Fruit fly (Drosophila melanogaster) whole organism: ENCODE data around the gene CG11563.

Experiments used
- CG8478 ChIP-seq: fragments of >200 bp; optimal IDR thresholded peaks from 2 replicates; lab custom pipeline; 2018; ENCODE audit warnings: inconsistent platforms
- Dll ChIP-seq: fragments of >200 bp; optimal IDR thresholded peaks from 2 replicates; lab custom pipeline; 2017
- EcR ChIP-seq, 2 experiments: fragments of >200 bp; optimal IDR thresholded peaks; 2 replicates each; lab custom pipeline; 2017; ENCODE audit warnings: missing biosample characterization in 2 of 2, missing genetic modification characterization in 2 of 2, missing genetic modification reagents in 2 of 2
- pan ChIP-seq: fragments of >200 bp; optimal IDR thresholded peaks from 2 replicates; lab custom pipeline; 2017
- psq ChIP-seq: fragments of >200 bp; optimal IDR thresholded peaks from 2 replicates; lab custom pipeline; 2017
- usp ChIP-seq: fragments of >200 bp; optimal IDR thresholded peaks from 2 replicates; lab custom pipeline; 2017; ENCODE audit warnings: missing biosample characterization, missing genetic modification characterization, mixed read lengths

The CG11563 gene

DNA sequence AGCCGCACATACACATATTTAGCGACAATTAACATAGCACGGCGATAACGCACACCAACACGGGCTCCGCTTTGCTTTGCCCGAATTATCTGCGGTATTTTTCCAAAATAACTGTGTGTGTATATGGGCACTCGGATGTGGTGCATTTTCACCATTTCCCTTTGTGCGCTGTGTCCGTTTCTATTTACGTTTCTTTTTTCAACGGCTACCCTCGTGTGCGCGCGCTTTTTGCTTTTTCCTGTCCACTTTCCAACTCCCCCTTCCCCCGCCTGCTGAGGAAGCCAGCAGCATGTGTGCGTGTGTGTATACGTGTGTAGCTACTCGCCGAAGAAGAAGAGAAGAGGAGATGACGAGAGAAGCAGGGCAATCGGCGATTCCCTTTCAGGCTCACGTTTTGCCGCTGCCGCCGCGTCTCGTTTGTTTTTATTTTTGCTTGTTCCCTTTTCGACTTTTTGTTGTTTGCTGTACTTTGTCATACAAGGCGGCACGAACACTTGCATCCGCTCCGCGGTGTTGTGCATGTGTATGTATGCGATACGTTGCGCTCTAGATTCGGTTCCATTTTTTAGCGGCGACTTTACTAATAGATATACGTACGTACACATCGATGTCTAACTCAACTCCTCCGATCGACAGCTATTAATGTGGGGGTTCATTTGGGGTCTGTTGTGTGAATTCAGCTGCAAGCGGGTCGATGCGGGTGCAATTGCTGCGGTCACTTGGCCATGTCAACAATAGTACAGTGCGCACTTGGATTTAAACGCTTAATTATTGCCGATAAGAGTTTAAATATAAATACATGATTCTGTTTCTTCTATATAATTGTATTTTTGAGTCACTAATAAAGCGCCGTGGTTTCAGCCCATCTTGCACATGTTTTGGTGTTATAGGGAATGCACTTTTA is 11.5 kb downstream of the CG11563 start:
- TF ChIP-seq psq = peak; percentile 60
- TF ChIP-seq pan (lab: Kevin White, UChicago) = no peak
- no peak for TF ChIP-seq EcR (GFP tag; optimal IDR thresholded peaks at IDR 0.05; lab: Kevin White, UChicago)
- TF ChIP-seq CG8478 (lab: Kevin White, UChicago) = peak; percentile 68
- no peak for TF ChIP-seq usp (GFP tag; lab: Kevin White, UChicago)
- no peak for TF ChIP-seq Dll (lab: Kevin White, UChicago)

DNA sequence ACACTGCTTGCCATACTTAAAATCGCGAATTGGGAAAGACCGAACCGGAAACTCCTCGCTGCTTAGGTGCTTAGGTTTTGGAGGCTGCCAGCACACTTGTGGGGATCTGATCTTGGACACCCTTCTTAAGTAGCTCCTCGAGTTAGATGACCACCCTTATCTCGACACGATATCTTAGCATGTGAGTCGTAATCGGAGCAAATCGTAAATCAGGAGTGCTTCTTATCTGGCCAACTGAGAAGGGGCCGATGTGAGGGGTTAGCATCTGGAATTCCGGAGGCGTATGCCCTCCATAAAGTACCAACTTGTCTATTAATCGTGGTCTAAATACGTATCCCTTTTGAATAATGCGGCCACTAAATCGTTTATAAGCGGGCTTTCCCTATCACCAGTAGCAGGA is 17.8 kb downstream of the CG11563 start, which contains the start of gene salt:
Gene salt (minus strand): TSS at position 101 of the 400 bp plus-strand sequence.
- no peak for TF ChIP-seq Dll (lab: Kevin White, UChicago)
- no peak for TF ChIP-seq psq
- no peak for TF ChIP-seq EcR (GFP tag; optimal IDR thresholded peaks at IDR 0.05; lab: Kevin White, UChicago)
- no peak for TF ChIP-seq pan (lab: Kevin White, UChicago)
- no peak for TF ChIP-seq CG8478 (lab: Kevin White, UChicago)
- no peak for TF ChIP-seq usp (GFP tag; lab: Kevin White, UChicago)

DNA sequence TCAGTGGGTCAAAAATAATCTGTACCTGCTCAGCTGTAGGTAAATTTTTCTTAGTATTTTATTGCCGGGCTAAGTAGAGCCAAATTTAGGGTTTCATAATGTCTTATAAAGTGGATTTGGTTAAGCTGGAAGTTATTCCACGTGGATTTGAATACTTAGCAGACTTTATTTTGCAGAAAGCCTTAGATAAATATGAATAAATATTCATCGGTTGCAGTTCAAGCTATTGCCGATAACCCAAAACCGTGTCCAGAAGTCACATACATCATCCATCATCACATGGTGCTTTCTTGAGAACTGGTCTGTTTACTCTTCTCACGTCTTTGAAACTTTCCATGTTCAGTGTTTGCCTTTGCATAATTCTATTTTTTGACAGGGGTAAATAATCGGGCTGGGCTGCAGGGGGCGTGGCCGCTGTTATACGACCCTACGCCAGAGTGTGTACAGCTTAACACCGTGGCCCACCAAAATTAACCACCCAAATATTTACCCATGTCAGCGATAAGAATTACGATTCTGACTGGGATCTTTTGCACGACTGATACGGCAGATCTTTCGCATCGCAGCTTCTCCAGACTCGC is 21.8 kb downstream of the CG11563 start, which contains the start of gene CG2187:
Gene CG2187 (minus strand): TSS at position 51 of the 581 bp plus-strand sequence.
- TF ChIP-seq usp (GFP tag; lab: Kevin White, UChicago) = no peak
- TF ChIP-seq pan (lab: Kevin White, UChicago) = no peak
- no peak for TF ChIP-seq EcR (GFP tag; optimal IDR thresholded peaks at IDR 0.05; lab: Kevin White, UChicago)
- TF ChIP-seq Dll (lab: Kevin White, UChicago) = no peak
- no peak for TF ChIP-seq CG8478 (lab: Kevin White, UChicago)
- no peak for TF ChIP-seq psq

DNA sequence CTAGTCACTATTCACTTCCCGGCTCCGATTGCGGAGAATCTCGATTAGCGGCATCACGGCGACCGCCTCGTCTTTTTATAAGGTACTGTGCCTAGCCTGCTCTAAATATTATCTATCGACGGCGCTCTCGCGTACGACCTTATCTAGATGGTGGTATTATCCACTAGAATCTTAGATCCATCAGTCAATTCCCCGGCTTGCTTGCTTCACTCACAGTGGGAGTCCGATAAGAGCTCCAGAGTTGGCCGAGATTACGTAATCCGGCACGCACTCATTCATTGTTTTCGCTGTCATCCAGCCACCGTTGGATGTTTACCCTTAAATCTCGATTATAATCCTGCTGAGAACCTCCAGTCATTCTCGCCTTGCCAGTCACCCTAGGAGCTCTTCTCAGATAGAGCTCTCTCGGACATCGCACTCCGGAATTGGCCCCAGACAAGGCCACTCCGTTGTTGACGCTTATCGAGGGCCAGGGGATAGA is 24.7 kb downstream of the CG11563 start, which contains the start of gene Smvt:
Gene Smvt (minus strand): TSS at position 51 of the 481 bp plus-strand sequence.
- TF ChIP-seq EcR (GFP tag; optimal IDR thresholded peaks at IDR 0.05; lab: Kevin White, UChicago) = no peak
- no peak for TF ChIP-seq CG8478 (lab: Kevin White, UChicago)
- no peak for TF ChIP-seq usp (GFP tag; lab: Kevin White, UChicago)
- no peak for TF ChIP-seq psq
- TF ChIP-seq pan (lab: Kevin White, UChicago) = no peak
- no peak for TF ChIP-seq Dll (lab: Kevin White, UChicago)

DNA sequence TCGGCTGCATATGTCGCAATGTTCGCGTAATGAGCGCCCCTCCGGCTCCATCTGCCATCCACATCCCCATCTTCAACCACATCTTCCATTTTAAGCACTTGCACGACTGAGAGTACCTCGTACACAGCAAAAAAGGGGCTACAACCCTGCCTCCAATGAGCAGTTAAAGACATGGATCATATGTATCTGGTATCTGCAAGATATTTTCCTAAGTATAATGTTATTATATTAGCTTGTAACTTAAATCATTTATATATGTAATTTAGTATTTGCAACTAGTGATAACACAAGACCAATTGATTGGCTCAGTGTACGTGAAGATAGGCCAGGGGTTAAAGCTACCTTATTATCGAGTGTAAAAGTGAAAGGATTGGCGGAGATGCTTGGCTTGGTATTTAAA is 25.8 kb downstream of the CG11563 start:
- TF ChIP-seq Dll (lab: Kevin White, UChicago) (no peak), pan (lab: Kevin White, UChicago) (no peak), CG8478 (lab: Kevin White, UChicago) (no peak), psq (no peak)

DNA sequence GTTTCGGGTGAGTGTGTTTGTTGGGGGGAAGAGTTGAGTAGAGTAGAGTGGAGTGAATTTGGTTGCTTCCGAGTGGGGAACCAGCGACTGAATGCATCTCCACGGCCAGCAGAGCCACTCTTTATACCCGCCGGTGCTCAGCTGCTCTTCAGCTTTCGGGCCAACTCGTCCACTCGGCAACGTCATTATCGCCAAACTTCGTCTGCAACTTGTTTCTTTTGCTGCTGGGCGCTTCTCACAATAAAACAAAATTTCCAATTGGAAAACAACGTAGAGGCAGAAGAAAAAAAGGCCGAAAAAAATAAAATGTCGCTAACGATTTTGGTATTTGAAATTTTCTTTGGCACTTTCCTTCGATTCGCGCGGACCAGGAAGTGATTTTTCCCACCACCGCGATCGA is 27.8 kb downstream of the CG11563 start, which contains the start of gene CG2150:
Gene CG2150 (minus strand): TSS at position 101 of the 400 bp plus-strand sequence.
- no peak for TF ChIP-seq Dll (lab: Kevin White, UChicago)
- TF ChIP-seq pan (lab: Kevin White, UChicago) = no peak
- TF ChIP-seq EcR (GFP tag; optimal IDR thresholded peaks at IDR 0.05; lab: Kevin White, UChicago) = no peak
- no peak for TF ChIP-seq psq
- TF ChIP-seq usp (GFP tag; lab: Kevin White, UChicago) = no peak
- no peak for TF ChIP-seq CG8478 (lab: Kevin White, UChicago)

DNA sequence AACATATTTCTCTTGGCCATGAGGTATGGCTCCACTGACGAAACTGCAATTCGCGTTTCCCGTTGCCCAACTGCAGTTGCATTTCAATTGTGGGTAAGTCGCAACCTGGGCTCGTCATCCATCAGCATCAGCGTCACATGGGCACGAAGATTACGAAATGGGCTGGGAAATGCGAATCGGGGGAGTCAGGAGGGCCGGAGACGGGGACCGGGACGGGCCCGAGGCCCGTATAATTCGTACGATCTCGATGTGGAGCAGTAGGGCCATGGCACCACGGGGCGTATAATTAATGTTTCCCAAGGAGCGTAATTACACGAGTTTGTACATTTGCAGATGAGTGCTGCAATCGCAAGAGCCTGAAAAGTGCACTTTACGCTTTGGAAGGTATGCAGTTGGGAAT is 28.3 kb downstream of the CG11563 start:
- TF ChIP-seq pan (lab: Kevin White, UChicago) (no peak), Dll (lab: Kevin White, UChicago) (no peak), CG8478 (lab: Kevin White, UChicago) (no peak)

DNA sequence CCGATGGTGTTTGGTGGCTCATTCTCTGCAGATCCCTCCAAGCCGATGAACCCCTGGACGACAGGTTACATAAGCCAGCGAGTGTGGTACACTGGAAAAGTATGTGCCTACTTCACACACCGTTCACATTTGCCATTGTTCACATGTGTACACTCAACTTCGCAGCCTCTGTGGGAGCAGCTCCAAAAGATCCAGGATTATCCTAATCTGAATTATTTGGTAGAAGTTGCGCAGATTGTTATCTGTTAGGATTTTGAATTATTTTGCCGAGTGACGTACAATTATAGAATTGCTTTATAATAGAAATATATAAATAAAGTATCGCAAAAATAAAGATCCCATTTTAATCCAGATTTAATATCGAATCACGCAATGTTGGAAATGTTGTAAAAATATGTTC is 30.7 kb downstream of the CG11563 start:
- TF ChIP-seq CG8478 (lab: Kevin White, UChicago) = no peak
- TF ChIP-seq psq = no peak
- TF ChIP-seq EcR (GFP tag; optimal IDR thresholded peaks at IDR 0.05; lab: Kevin White, UChicago) = no peak
- TF ChIP-seq pan (lab: Kevin White, UChicago) = no peak
- no peak for TF ChIP-seq Dll (lab: Kevin White, UChicago)
- no peak for TF ChIP-seq usp (GFP tag; lab: Kevin White, UChicago)

DNA sequence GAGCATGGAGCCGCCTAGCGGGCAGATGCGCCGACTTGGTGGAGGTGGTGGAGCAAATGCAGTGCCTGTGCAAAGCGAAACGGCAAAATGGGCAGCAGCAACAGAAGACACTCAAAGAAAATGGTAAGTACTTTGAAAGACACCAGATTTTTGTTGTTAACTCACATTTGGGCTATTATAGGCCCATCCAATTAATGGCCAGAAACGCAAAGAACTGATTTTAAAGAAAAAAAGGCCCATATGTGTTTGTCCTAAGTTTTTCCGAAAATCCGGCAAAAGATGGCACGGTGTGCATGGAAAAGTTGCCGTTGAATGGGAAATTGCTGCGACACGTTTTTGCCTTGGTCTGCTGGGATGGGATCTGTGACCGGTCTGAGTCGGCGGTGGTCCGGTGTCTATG is 31.4 kb downstream of the CG11563 start:
- TF ChIP-seq psq (no peak), EcR (GFP tag; optimal IDR thresholded peaks at IDR 0.05; lab: Kevin White, UChicago) (no peak), CG8478 (lab: Kevin White, UChicago) (no peak), pan (lab: Kevin White, UChicago) (no peak), Dll (lab: Kevin White, UChicago) (peak; percentile 10)

DNA sequence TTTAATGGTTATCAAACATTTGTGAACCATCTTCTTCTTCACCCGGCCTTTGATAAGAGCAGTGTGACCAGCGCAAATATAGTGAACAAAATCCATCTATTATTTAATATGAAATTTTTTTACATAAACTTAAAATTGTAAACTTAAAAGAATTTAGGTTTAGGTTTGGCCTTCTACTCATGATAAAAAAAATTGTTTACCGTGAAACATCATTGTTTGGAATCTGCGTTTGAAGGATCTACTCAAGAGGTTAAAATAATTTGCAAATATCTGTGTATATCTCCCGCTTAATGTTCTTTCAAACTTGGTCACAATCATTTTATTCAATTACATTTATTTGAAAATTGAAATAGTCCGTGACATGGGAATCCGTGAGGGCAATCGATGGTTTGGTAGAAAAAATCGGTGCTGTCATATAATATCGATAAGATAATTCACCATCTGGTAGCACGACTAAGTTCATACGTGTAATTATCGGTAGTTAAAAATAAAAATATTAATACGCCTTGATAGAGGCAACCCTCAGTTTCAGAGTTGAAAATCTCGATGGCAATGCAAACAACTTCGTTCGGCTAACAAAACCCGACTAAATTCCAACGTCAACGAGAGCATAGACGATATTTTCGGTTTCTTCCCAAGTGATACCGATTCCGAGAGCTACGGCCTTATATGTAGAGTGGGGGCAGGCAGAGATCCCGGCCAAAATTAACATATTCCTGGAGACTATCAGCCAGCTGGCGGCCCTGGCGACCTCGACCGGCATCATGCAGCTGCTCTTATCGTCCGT is 35.1 kb downstream of the CG11563 start, which contains the start of the genes betaGlu and sip3:
Gene betaGlu (minus strand): TSS at position 59 of the 787 bp plus-strand sequence.
Gene sip3 (plus strand): TSS at position 430 of the 787 bp plus-strand sequence.
- TF ChIP-seq psq (no peak), usp (GFP tag; lab: Kevin White, UChicago) (no peak), Dll (lab: Kevin White, UChicago) (no peak), CG8478 (lab: Kevin White, UChicago) (no peak), pan (lab: Kevin White, UChicago) (no peak), EcR (GFP tag; optimal IDR thresholded peaks at IDR 0.05; lab: Kevin White, UChicago) (no peak)
